Worm (Caenorhabditis elegans) whole organism, L4 larva: Measurements from ENCODE around the gene cyp-25A2.

ENCODE experiments used
- aha-1 ChIP-seq: fragments of 150-350 bp; peaks from one replicate; lab custom pipeline; 2014; ENCODE audit warnings: missing biosample characterization, missing genetic modification characterization
- aly-2 ChIP-seq: sonication (generic microtip); optimal IDR thresholded peaks from 2 replicates; lab custom pipeline; 2018; ENCODE audit warnings: missing biosample characterization, missing genetic modification characterization
- ceh-62 ChIP-seq: sonication (generic microtip); optimal IDR thresholded peaks from 2 replicates; lab custom pipeline; 2017; ENCODE audit warnings: missing biosample characterization, missing genetic modification characterization
- ceh-82 ChIP-seq: sonication (generic microtip); optimal IDR thresholded peaks from 2 replicates; lab custom pipeline; 2017; ENCODE audit warnings: missing biosample characterization, missing genetic modification characterization
- dmd-8 ChIP-seq: fragments of 200-800 bp; sonication (Bioruptor generic); IDR thresholded peaks from 2 replicates; pipeline ENCODE4 v1.3.6; 2022; ENCODE audit warnings: missing genetic modification characterization, missing compliant biosample characterization
- dpl-1 ChIP-seq: fragments of 150-350 bp; optimal IDR thresholded peaks from 2 replicates; lab custom pipeline; 2014; ENCODE audit warnings: missing biosample characterization, missing genetic modification reagents, missing genetic modification characterization
- egl-27 ChIP-seq: sonication (generic microtip); optimal IDR thresholded peaks from 3 replicates; lab custom pipeline; 2017; ENCODE audit warnings: missing biosample characterization, missing genetic modification reagents, missing genetic modification characterization
- nhr-237 ChIP-seq: sonication (generic microtip); optimal IDR thresholded peaks from 2 replicates; lab custom pipeline; 2017; ENCODE audit warnings: missing biosample characterization, missing genetic modification characterization
- nhr-42 ChIP-seq: fragments of 200-800 bp; sonication (Bioruptor generic); IDR thresholded peaks from 2 replicates; pipeline ENCODE4 v1.3.6; 2022; ENCODE audit warnings: missing genetic modification characterization, missing compliant biosample characterization

The cyp-25A2 gene

ce11 chrIII:3883146-3883545 lies 48.1 kb downstream of the cyp-25A2 start:
- no peak for TF ChIP-seq nhr-42 (GFP tag; lab: Robert Waterston, UW)
- TF ChIP-seq ceh-82 (tag; lab: Kevin White, UChicago) = no peak
- TF ChIP-seq egl-27 (tag; lab: Kevin White, UChicago) = no peak
- TF ChIP-seq nhr-237 = no peak
- no peak for TF ChIP-seq dmd-8 (GFP tag; lab: Robert Waterston, UW)
- TF ChIP-seq dpl-1 = no peak
- TF ChIP-seq aha-1 (tag; lab: Kevin White, UChicago) = peak; percentile 7
- TF ChIP-seq aly-2 (tag; lab: Kevin White, UChicago) = no peak
- no peak for TF ChIP-seq ceh-62 (tag; lab: Kevin White, UChicago)
